Fruit fly (Drosophila melanogaster) whole organism, embryonic: Measurements from ENCODE around the gene CG10486.

ENCODE experiments used
- ATbp ChIP-seq: fragments of 200-800 bp; sonication (Bioruptor generic); optimal IDR thresholded peaks from 2 replicates; lab custom pipeline; 2017; ENCODE audit warnings: missing biosample characterization, mild to moderate bottlenecking, missing genetic modification characterization, missing genetic modification reagents
- CG10147 ChIP-seq: fragments of 200-800 bp; sonication (Bioruptor generic); optimal IDR thresholded peaks from 2 replicates; lab custom pipeline; 2019; ENCODE audit warnings: missing biosample characterization, mild to moderate bottlenecking, missing genetic modification characterization, moderate library complexity
- CG12219 ChIP-seq: fragments of 200-800 bp; sonication (Bioruptor generic); optimal IDR thresholded peaks from 3 replicates; lab custom pipeline; 2018; ENCODE audit warnings: missing biosample characterization, mild to moderate bottlenecking, missing genetic modification characterization
- CG14710 ChIP-seq: fragments of 200-800 bp; sonication (Bioruptor generic); optimal IDR thresholded peaks from 3 replicates; lab custom pipeline; 2019; ENCODE audit warnings: missing biosample characterization, mild to moderate bottlenecking, missing genetic modification characterization, moderate library complexity
- CG1529 ChIP-seq: fragments of 200-800 bp; sonication (Bioruptor generic); optimal IDR thresholded peaks from 3 replicates; lab custom pipeline; 2018; ENCODE audit warnings: missing biosample characterization, missing genetic modification characterization
- CG15479 ChIP-seq: fragments of 200-800 bp; sonication (Bioruptor generic); optimal IDR thresholded peaks from 3 replicates; lab custom pipeline; 2019; ENCODE audit warnings: missing biosample characterization, mild to moderate bottlenecking, missing genetic modification characterization, moderate library complexity
- CG15601 ChIP-seq: fragments of 200-800 bp; sonication (Bioruptor generic); optimal IDR thresholded peaks from 3 replicates; lab custom pipeline; 2019; ENCODE audit warnings: missing biosample characterization, mild to moderate bottlenecking, missing genetic modification characterization, moderate library complexity
- CG16815 ChIP-seq: fragments of 200-800 bp; sonication (Bioruptor generic); optimal IDR thresholded peaks from 3 replicates; lab custom pipeline; 2017; ENCODE audit warnings: missing biosample characterization, mild to moderate bottlenecking, missing genetic modification characterization
- CG17361 ChIP-seq: fragments of 200-800 bp; sonication (Bioruptor generic); IDR thresholded peaks from 3 replicates; pipeline ENCODE4 v1.3.6; 2022; ENCODE audit warnings: missing biosample characterization, missing genetic modification characterization
- CG1792 ChIP-seq: fragments of 200-800 bp; sonication (Bioruptor generic); optimal IDR thresholded peaks from 2 replicates; lab custom pipeline; 2016; ENCODE audit warnings: missing biosample characterization, missing genetic modification characterization
- CG18262 ChIP-seq: fragments of 200-800 bp; optimal IDR thresholded peaks from 3 replicates; lab custom pipeline; 2019; ENCODE audit warnings: missing biosample characterization, mild to moderate bottlenecking, missing genetic modification characterization, moderate library complexity
- CG2875 ChIP-seq: fragments of 200-800 bp; sonication (Bioruptor generic); optimal IDR thresholded peaks from 2 replicates; lab custom pipeline; 2017; ENCODE audit warnings: missing biosample characterization, mild to moderate bottlenecking, missing genetic modification characterization, missing genetic modification reagents
- CG4360 ChIP-seq: fragments of 200-800 bp; sonication (Bioruptor generic); IDR thresholded peaks from 2 replicates; pipeline ENCODE4 v1.3.6; 2022; ENCODE audit warnings: missing biosample characterization, missing genetic modification characterization
- CG4707 ChIP-seq: fragments of 200-800 bp; sonication (Bioruptor generic); optimal IDR thresholded peaks from 2 replicates; lab custom pipeline; 2018; ENCODE audit warnings: missing biosample characterization, mild to moderate bottlenecking, missing genetic modification characterization, moderate library complexity
- CG4730 ChIP-seq: fragments of 200-800 bp; sonication (Bioruptor generic); IDR thresholded peaks from 2 replicates; pipeline ENCODE4 v1.3.6; 2022; ENCODE audit warnings: missing biosample characterization, missing genetic modification characterization
- CG7745 ChIP-seq: fragments of 200-800 bp; sonication (Bioruptor generic); optimal IDR thresholded peaks from 2 replicates; lab custom pipeline; 2018; ENCODE audit warnings: missing biosample characterization, mild to moderate bottlenecking, missing genetic modification characterization, moderate library complexity
- CG7839 ChIP-seq: fragments of 200-800 bp; sonication (Bioruptor generic); optimal IDR thresholded peaks from 3 replicates; lab custom pipeline; 2018; ENCODE audit warnings: missing biosample characterization, mild to moderate bottlenecking, missing genetic modification characterization, moderate library complexity
- CG8359 ChIP-seq: fragments of 200-800 bp; sonication (Bioruptor generic); optimal IDR thresholded peaks from 2 replicates; lab custom pipeline; 2017; ENCODE audit warnings: missing biosample characterization, mild to moderate bottlenecking, missing genetic modification characterization, borderline replicate concordance
- D19A ChIP-seq: fragments of 200-800 bp; optimal IDR thresholded peaks from 3 replicates; lab custom pipeline; 2019; ENCODE audit warnings: missing biosample characterization, mild to moderate bottlenecking, missing genetic modification characterization, moderate library complexity
- Dbx ChIP-seq: fragments of 200-800 bp; sonication (Bioruptor generic); IDR thresholded peaks from 3 replicates; pipeline ENCODE4 v1.3.6; 2022; ENCODE audit warnings: missing biosample characterization, missing genetic modification characterization
- Dll ChIP-seq: fragments of 200-800 bp; sonication (Bioruptor generic); IDR thresholded peaks from 4 replicates; pipeline ENCODE4 v1.3.6; 2022; ENCODE audit warnings: missing biosample characterization, missing genetic modification characterization; ENCODE audit not compliant: partially characterized antibody
- E2f1 ChIP-seq: fragments of 200-800 bp; sonication (Bioruptor generic); IDR thresholded peaks from 2 replicates; pipeline ENCODE4 v1.3.6; 2022; ENCODE audit warnings: missing biosample characterization, missing genetic modification characterization
- Elba2 ChIP-seq: fragments of 200-800 bp; sonication (Bioruptor generic); optimal IDR thresholded peaks from 3 replicates; lab custom pipeline; 2016; ENCODE audit warnings: missing biosample characterization, missing genetic modification characterization
- Fer2 ChIP-seq: fragments of 200-800 bp; sonication (Bioruptor generic); optimal IDR thresholded peaks from 2 replicates; lab custom pipeline; 2018; ENCODE audit warnings: missing biosample characterization, mild to moderate bottlenecking, missing genetic modification characterization, moderate library complexity
- HLHmδ ChIP-seq: fragments of 200-800 bp; sonication (Bioruptor generic); optimal IDR thresholded peaks from 2 replicates; lab custom pipeline; 2018; ENCODE audit warnings: missing biosample characterization, mild to moderate bottlenecking, missing genetic modification characterization, moderate library complexity
- HmgZ ChIP-seq: fragments of 200-800 bp; sonication (Bioruptor generic); optimal IDR thresholded peaks from 2 replicates; lab custom pipeline; 2018; ENCODE audit warnings: missing biosample characterization, mild to moderate bottlenecking, missing genetic modification characterization
- Hr78 ChIP-seq, 2 experiments: fragments of 200-800 bp in 1 of 2; fragments of >200 bp in 1 of 2; sonication (Bioruptor generic) in 1 of 2; optimal IDR thresholded peaks; 2 replicates each; lab custom pipeline; 2017 to 2019; ENCODE audit warnings: missing biosample characterization in 2 of 2, missing genetic modification characterization in 2 of 2, mild to moderate bottlenecking in 1 of 2, moderate library complexity in 1 of 2
- Mrtf ChIP-seq: fragments of 200-800 bp; sonication (Bioruptor generic); IDR thresholded peaks from 3 replicates; pipeline ENCODE4 v1.3.6; 2022; ENCODE audit warnings: missing biosample characterization, missing genetic modification characterization
- Myb ChIP-seq: fragments of 200-800 bp; sonication (Bioruptor generic); optimal IDR thresholded peaks from 2 replicates; lab custom pipeline; 2016; ENCODE audit warnings: missing biosample characterization, missing genetic modification characterization
- NC2β ChIP-seq: fragments of 200-800 bp; sonication (Bioruptor generic); optimal IDR thresholded peaks from 2 replicates; lab custom pipeline; 2016; ENCODE audit warnings: missing biosample characterization, missing genetic modification characterization
- Spps ChIP-seq: fragments of 200-800 bp; sonication (Bioruptor generic); optimal IDR thresholded peaks from 2 replicates; lab custom pipeline; 2018; ENCODE audit warnings: missing biosample characterization, mild to moderate bottlenecking, missing genetic modification characterization
- Sry-β ChIP-seq: fragments of 200-800 bp; sonication (Bioruptor generic); optimal IDR thresholded peaks from 2 replicates; lab custom pipeline; 2018; ENCODE audit warnings: missing biosample characterization, mild to moderate bottlenecking, missing genetic modification characterization, moderate library complexity
- ash1 ChIP-seq: fragments of 200-800 bp; sonication (Bioruptor generic); optimal IDR thresholded peaks from 2 replicates; lab custom pipeline; 2018; ENCODE audit warnings: missing biosample characterization, mild to moderate bottlenecking, missing genetic modification characterization
- caup ChIP-seq: fragments of 200-800 bp; sonication (Bioruptor generic); optimal IDR thresholded peaks from 3 replicates; lab custom pipeline; 2017; ENCODE audit warnings: missing biosample characterization, mild to moderate bottlenecking, missing genetic modification characterization, moderate library complexity; ENCODE audit not compliant: severe bottlenecking
- dmrt99B ChIP-seq: fragments of 200-800 bp; sonication (Bioruptor generic); optimal IDR thresholded peaks from 2 replicates; lab custom pipeline; 2018; ENCODE audit warnings: missing biosample characterization, mild to moderate bottlenecking, missing genetic modification characterization, moderate library complexity
- ems ChIP-seq: fragments of 200-800 bp; sonication (Bioruptor generic); optimal IDR thresholded peaks from 3 replicates; lab custom pipeline; 2016; ENCODE audit warnings: missing biosample characterization, missing genetic modification characterization
- esg ChIP-seq: fragments of 200-800 bp; sonication (Bioruptor generic); conservative IDR thresholded peaks from 2 replicates; pipeline ENCODE4 v1.3.6; 2022; ENCODE audit warnings: missing biosample characterization, missing genetic modification characterization
- fd64A ChIP-seq: fragments of 200-800 bp; sonication (Bioruptor generic); optimal IDR thresholded peaks from 3 replicates; lab custom pipeline; 2018; ENCODE audit warnings: missing biosample characterization, mild to moderate bottlenecking, missing genetic modification characterization
- ftz-f1 ChIP-seq: fragments of 200-800 bp; sonication (Bioruptor generic); optimal IDR thresholded peaks from 2 replicates; lab custom pipeline; 2016; ENCODE audit warnings: missing biosample characterization, missing genetic modification characterization
- gfzf ChIP-seq: fragments of 200-800 bp; sonication (Bioruptor generic); optimal IDR thresholded peaks from 2 replicates; lab custom pipeline; 2016; ENCODE audit warnings: missing biosample characterization, mild to moderate bottlenecking, missing genetic modification characterization, moderate library complexity
- grau ChIP-seq: fragments of 200-800 bp; optimal IDR thresholded peaks from 3 replicates; lab custom pipeline; 2019; ENCODE audit warnings: missing biosample characterization, mild to moderate bottlenecking, missing genetic modification characterization, moderate library complexity
- lab ChIP-seq: fragments of 200-800 bp; sonication (Bioruptor generic); optimal IDR thresholded peaks from 3 replicates; lab custom pipeline; 2017; ENCODE audit warnings: missing biosample characterization, missing genetic modification characterization, mild to moderate bottlenecking, moderate library complexity, missing genetic modification reagents
- mirr ChIP-seq: fragments of 200-800 bp; sonication (Bioruptor generic); optimal IDR thresholded peaks from 3 replicates; lab custom pipeline; 2018; ENCODE audit warnings: missing biosample characterization, mild to moderate bottlenecking, missing genetic modification characterization
- salm ChIP-seq: fragments of 200-800 bp; sonication (Bioruptor generic); optimal IDR thresholded peaks from 2 replicates; lab custom pipeline; 2018; ENCODE audit warnings: missing biosample characterization, mild to moderate bottlenecking, missing genetic modification characterization
- sd ChIP-seq: fragments of 200-800 bp; sonication (Bioruptor generic); optimal IDR thresholded peaks from 3 replicates; lab custom pipeline; 2018; ENCODE audit warnings: missing biosample characterization, mild to moderate bottlenecking, missing genetic modification characterization, moderate library complexity
- sens ChIP-seq: fragments of 200-800 bp; sonication (Bioruptor generic); peaks from one replicate; lab custom pipeline; 2016; ENCODE audit warnings: missing biosample characterization, missing genetic modification characterization
- shn ChIP-seq: fragments of 200-800 bp; sonication (Bioruptor generic); optimal IDR thresholded peaks from 3 replicates; lab custom pipeline; 2016; ENCODE audit warnings: missing biosample characterization, missing genetic modification characterization
- trh ChIP-seq: fragments of 200-800 bp; sonication (Bioruptor generic); optimal IDR thresholded peaks from 2 replicates; lab custom pipeline; 2016; ENCODE audit warnings: missing biosample characterization, missing genetic modification characterization
- ttk ChIP-seq: fragments of 200-800 bp; sonication (Bioruptor generic); IDR thresholded peaks from 2 replicates; pipeline ENCODE4 v2.1.2; 2022; ENCODE audit warnings: missing biosample characterization, missing genetic modification characterization
- yki ChIP-seq: fragments of >200 bp; optimal IDR thresholded peaks from 3 replicates; lab custom pipeline; 2018

The CG10486 gene

dm6 chr3L:5947110-5947731 lies 40.7 kb upstream of the CG10486 start (continued):
- TF ChIP-seq CG4707 (GFP tag; lab: Kevin White, UChicago), result no peak
- no peak for TF ChIP-seq CG7839 (tag; lab: Kevin White, UChicago)
- TF ChIP-seq Dll, result no peak
- TF ChIP-seq Sry-β (GFP tag; lab: Kevin White, UChicago), result peak; percentile 15
- TF ChIP-seq Myb, result no peak
- no peak for TF ChIP-seq ttk (GFP tag; lab: Robert Waterston, UW)
- TF ChIP-seq esg, result no peak
- peak; percentile 9 for TF ChIP-seq CG18262
- no peak for TF ChIP-seq CG4360 (GFP tag; lab: Robert Waterston, UW)
- peak; percentile 29 for TF ChIP-seq CG15601
- no peak for TF ChIP-seq Dbx (GFP tag; lab: Robert Waterston, UW)
- TF ChIP-seq Hr78 (GFP tag; optimal IDR thresholded peaks at IDR 0.05; lab: Kevin White, UChicago), result peak in 1 of 2 experiments; percentile 15
- TF ChIP-seq CG4730, result no peak
- no peak for TF ChIP-seq grau
- peak; percentile 57 for TF ChIP-seq sd (tag; lab: Kevin White, UChicago)
- TF ChIP-seq CG7745 (tag; lab: Kevin White, UChicago), result peak; percentile 76
- TF ChIP-seq HLHmδ (GFP tag; lab: Kevin White, UChicago), result peak; percentile 4
- no peak for TF ChIP-seq CG2875
- no peak for TF ChIP-seq CG17361 (GFP tag; lab: Robert Waterston, UW)
- no peak for TF ChIP-seq ftz-f1 (GFP tag; lab: Kevin White, UChicago)
- TF ChIP-seq CG15479, result peak; percentile 14
- no peak for TF ChIP-seq HmgZ (tag; lab: Kevin White, UChicago)
- TF ChIP-seq Mrtf (GFP tag; lab: Robert Waterston, UW), result no peak
- no peak for TF ChIP-seq CG1792 (GFP tag; lab: Kevin White, UChicago)
- no peak for TF ChIP-seq lab
- TF ChIP-seq CG16815 (GFP tag; lab: Kevin White, UChicago), result no peak
- TF ChIP-seq fd64A, result peak; percentile 64
- no peak for TF ChIP-seq ems
- TF ChIP-seq shn (GFP tag; lab: Kevin White, UChicago), result no peak
- TF ChIP-seq dmrt99B, result no peak
- TF ChIP-seq yki (lab: Kevin White, UChicago), result no peak
- TF ChIP-seq CG8359, result peak; percentile 9
- TF ChIP-seq CG12219 (GFP tag; lab: Kevin White, UChicago), result no peak
- no peak for TF ChIP-seq Elba2 (GFP tag; lab: Kevin White, UChicago)
- peak; percentile 64 for TF ChIP-seq sens (GFP tag; lab: Kevin White, UChicago)
- no peak for TF ChIP-seq E2f1 (GFP tag; lab: Robert Waterston, UW)
- peak; percentile 27 for TF ChIP-seq ATbp (GFP tag; lab: Kevin White, UChicago)
- peak; percentile 81 for TF ChIP-seq salm (tag; lab: Kevin White, UChicago)
- TF ChIP-seq CG14710 (tag; lab: Kevin White, UChicago), result peak; percentile 12
- TF ChIP-seq Fer2 (tag; lab: Kevin White, UChicago), result no peak
- TF ChIP-seq CG10147 (GFP tag; lab: Kevin White, UChicago), result no peak
- TF ChIP-seq gfzf (GFP tag; lab: Kevin White, UChicago), result no peak
- TF ChIP-seq mirr (GFP tag; lab: Kevin White, UChicago), result no peak
- TF ChIP-seq ash1 (GFP tag; lab: Kevin White, UChicago), result no peak
- no peak for TF ChIP-seq Spps (tag; lab: Kevin White, UChicago)
- no peak for TF ChIP-seq CG1529 (GFP tag; lab: Kevin White, UChicago)
- TF ChIP-seq trh, result no peak
- peak; percentile 91 for TF ChIP-seq D19A (tag; lab: Kevin White, UChicago)
- no peak for TF ChIP-seq NC2β (GFP tag; lab: Kevin White, UChicago)
- TF ChIP-seq caup, result no peak
